Fruit fly (Drosophila melanogaster) whole organism, embryonic: ENCODE results near the gene Gmppb.

ENCODE experiments used
- Adf1 ChIP-seq: fragments of 200-800 bp; sonication (Bioruptor generic); IDR thresholded peaks from 2 replicates; pipeline ENCODE4 v1.3.6; 2022; ENCODE audit warnings: missing biosample characterization, missing genetic modification characterization
- Atf6 ChIP-seq: fragments of 200-800 bp; sonication (Bioruptor generic); IDR thresholded peaks from 2 replicates; pipeline ENCODE4 v1.3.6; 2022; ENCODE audit warnings: missing biosample characterization, missing genetic modification characterization
- Bdp1 ChIP-seq: fragments of 200-800 bp; sonication (Bioruptor generic); optimal IDR thresholded peaks from 3 replicates; lab custom pipeline; 2016; ENCODE audit warnings: missing biosample characterization, missing genetic modification characterization
- CG1024 ChIP-seq: fragments of 200-800 bp; sonication (Bioruptor generic); IDR thresholded peaks from 2 replicates; pipeline ENCODE4 v1.3.6; 2022; ENCODE audit warnings: missing biosample characterization, missing genetic modification characterization
- CG11504 ChIP-seq: fragments of 200-800 bp; sonication (Bioruptor generic); optimal IDR thresholded peaks from 3 replicates; lab custom pipeline; 2019; ENCODE audit warnings: missing biosample characterization, mild to moderate bottlenecking, missing genetic modification characterization, moderate library complexity
- CG11696 ChIP-seq: fragments of 200-800 bp; sonication (Bioruptor generic); IDR thresholded peaks from 2 replicates; pipeline ENCODE4 v1.3.6; 2022; ENCODE audit warnings: missing biosample characterization, missing genetic modification characterization
- CG12155 ChIP-seq: fragments of 200-800 bp; sonication (Bioruptor generic); optimal IDR thresholded peaks from 3 replicates; lab custom pipeline; 2016; ENCODE audit warnings: missing biosample characterization, missing genetic modification characterization
- CG12219 ChIP-seq: fragments of 200-800 bp; sonication (Bioruptor generic); optimal IDR thresholded peaks from 3 replicates; lab custom pipeline; 2018; ENCODE audit warnings: missing biosample characterization, mild to moderate bottlenecking, missing genetic modification characterization
- CG13287 ChIP-seq: fragments of 200-800 bp; sonication (Bioruptor generic); IDR thresholded peaks from 2 replicates; pipeline ENCODE4 v1.3.6; 2022; ENCODE audit warnings: missing biosample characterization, missing genetic modification characterization; ENCODE audit not compliant: partially characterized antibody
- CG13894 ChIP-seq: fragments of 200-800 bp; sonication (Bioruptor generic); optimal IDR thresholded peaks from 3 replicates; lab custom pipeline; 2018; ENCODE audit warnings: missing biosample characterization, mild to moderate bottlenecking, missing genetic modification characterization, moderate library complexity
- CG15011 ChIP-seq: fragments of 200-800 bp; sonication (Bioruptor generic); optimal IDR thresholded peaks from 3 replicates; lab custom pipeline; 2018; ENCODE audit warnings: missing biosample characterization, mild to moderate bottlenecking, missing genetic modification characterization
- CG15269 ChIP-seq: fragments of 200-800 bp; sonication (Bioruptor generic); optimal IDR thresholded peaks from 2 replicates; lab custom pipeline; 2018; ENCODE audit warnings: missing biosample characterization, mild to moderate bottlenecking, missing genetic modification characterization, moderate library complexity
- CG17385 ChIP-seq: fragments of 200-800 bp; sonication (Bioruptor generic); optimal IDR thresholded peaks from 3 replicates; lab custom pipeline; 2018; ENCODE audit warnings: missing biosample characterization, mild to moderate bottlenecking, missing genetic modification characterization
- CG17912 ChIP-seq: fragments of 200-800 bp; sonication (Bioruptor generic); optimal IDR thresholded peaks from 2 replicates; lab custom pipeline; 2018; ENCODE audit warnings: missing biosample characterization, mild to moderate bottlenecking, missing genetic modification characterization
- CG18011 ChIP-seq: fragments of 200-800 bp; sonication (Bioruptor generic); optimal IDR thresholded peaks from 2 replicates; lab custom pipeline; 2017; ENCODE audit warnings: missing biosample characterization, missing genetic modification characterization, mild to moderate bottlenecking, moderate library complexity, missing genotype
- CG32767 ChIP-seq: fragments of 200-800 bp; sonication (Bioruptor generic); IDR thresholded peaks from 2 replicates; pipeline ENCODE4 v1.3.6; 2022; ENCODE audit warnings: missing biosample characterization, missing genetic modification characterization
- CG4820 ChIP-seq: fragments of 200-800 bp; sonication (Bioruptor generic); optimal IDR thresholded peaks from 3 replicates; lab custom pipeline; 2016; ENCODE audit warnings: missing biosample characterization, missing genetic modification characterization
- CG6654 ChIP-seq: fragments of 200-800 bp; sonication (Bioruptor generic); optimal IDR thresholded peaks from 2 replicates; lab custom pipeline; 2017; ENCODE audit warnings: missing biosample characterization, mild to moderate bottlenecking, missing genetic modification characterization
- CG6791 ChIP-seq: fragments of 200-800 bp; sonication (Bioruptor generic); IDR thresholded peaks from 3 replicates; pipeline ENCODE4 v1.3.6; 2022; ENCODE audit warnings: missing biosample characterization, missing genetic modification characterization; ENCODE audit not compliant: partially characterized antibody
- CG7372 ChIP-seq: fragments of 200-800 bp; sonication (Bioruptor generic); IDR thresholded peaks from 2 replicates; pipeline ENCODE4 v1.3.6; 2022; ENCODE audit warnings: missing biosample characterization, missing genetic modification characterization
- CG7987 ChIP-seq: fragments of 200-800 bp; sonication (Bioruptor generic); optimal IDR thresholded peaks from 2 replicates; lab custom pipeline; 2018; ENCODE audit warnings: missing biosample characterization, mild to moderate bottlenecking, missing genetic modification characterization, moderate library complexity
- CG8924 ChIP-seq: fragments of 200-800 bp; optimal IDR thresholded peaks from 3 replicates; lab custom pipeline; 2019; ENCODE audit warnings: missing biosample characterization, mild to moderate bottlenecking, missing genetic modification characterization, moderate library complexity
- CG9817 ChIP-seq: fragments of 200-800 bp; sonication (Bioruptor generic); optimal IDR thresholded peaks from 2 replicates; lab custom pipeline; 2018; ENCODE audit warnings: missing biosample characterization, mild to moderate bottlenecking, missing genetic modification characterization, moderate library complexity
- CHES-1-like ChIP-seq: fragments of 200-800 bp; sonication (Bioruptor generic); optimal IDR thresholded peaks from 2 replicates; lab custom pipeline; 2016; ENCODE audit warnings: missing biosample characterization, missing genetic modification characterization
- CrebB ChIP-seq: fragments of 200-800 bp; sonication (Bioruptor generic); optimal IDR thresholded peaks from 3 replicates; lab custom pipeline; 2018; ENCODE audit warnings: missing biosample characterization, mild to moderate bottlenecking, missing genetic modification characterization
- Deaf1 ChIP-seq: fragments of 200-800 bp; optimal IDR thresholded peaks from 3 replicates; lab custom pipeline; 2019; ENCODE audit warnings: missing biosample characterization, mild to moderate bottlenecking, missing genetic modification characterization, moderate library complexity
- Dref ChIP-seq: fragments of 200-800 bp; sonication (Bioruptor generic); IDR thresholded peaks from 2 replicates; pipeline ENCODE4 v1.3.6; 2022; ENCODE audit warnings: missing biosample characterization, missing genetic modification characterization
- Meics ChIP-seq: fragments of 200-800 bp; sonication (Bioruptor generic); optimal IDR thresholded peaks from 2 replicates; lab custom pipeline; 2017; ENCODE audit warnings: missing biosample characterization, mild to moderate bottlenecking, missing genetic modification characterization
- Rfx ChIP-seq: fragments of 200-800 bp; sonication (Bioruptor generic); IDR thresholded peaks from 2 replicates; pipeline ENCODE4 v1.3.6; 2022; ENCODE audit warnings: missing biosample characterization, missing genetic modification characterization
- Side ChIP-seq: fragments of 200-800 bp; sonication (Bioruptor generic); optimal IDR thresholded peaks from 2 replicates; lab custom pipeline; 2016; ENCODE audit warnings: missing biosample characterization, missing genetic modification characterization
- cg ChIP-seq: fragments of 200-800 bp; sonication (Bioruptor generic); optimal IDR thresholded peaks from 3 replicates; lab custom pipeline; 2019; ENCODE audit warnings: missing biosample characterization, mild to moderate bottlenecking, missing genetic modification characterization, moderate library complexity
- chm ChIP-seq: fragments of 200-800 bp; sonication (Bioruptor generic); IDR thresholded peaks from 2 replicates; pipeline ENCODE4 v1.3.6; 2022; ENCODE audit warnings: missing biosample characterization, missing genetic modification characterization
- cwo ChIP-seq: fragments of 200-800 bp; sonication (Bioruptor generic); optimal IDR thresholded peaks from 3 replicates; lab custom pipeline; 2017; ENCODE audit warnings: missing biosample characterization, missing genetic modification characterization, mild to moderate bottlenecking, moderate library complexity, missing genetic modification reagents
- dpn ChIP-seq, 2 experiments: fragments of 200-800 bp; sonication (Bioruptor generic); optimal IDR thresholded peaks; 3 replicates each; lab custom pipeline; 2016; ENCODE audit warnings: missing biosample characterization in 2 of 2, missing genetic modification characterization in 2 of 2
- esg ChIP-seq: fragments of 200-800 bp; sonication (Bioruptor generic); conservative IDR thresholded peaks from 2 replicates; pipeline ENCODE4 v1.3.6; 2022; ENCODE audit warnings: missing biosample characterization, missing genetic modification characterization
- gce ChIP-seq: fragments of 200-800 bp; sonication (Bioruptor generic); IDR thresholded peaks from 3 replicates; pipeline ENCODE4 v1.3.6; 2022; ENCODE audit warnings: missing biosample characterization, missing genetic modification characterization
- grau ChIP-seq: fragments of 200-800 bp; optimal IDR thresholded peaks from 3 replicates; lab custom pipeline; 2019; ENCODE audit warnings: missing biosample characterization, mild to moderate bottlenecking, missing genetic modification characterization, moderate library complexity
- gro ChIP-seq: fragments of 200-800 bp; sonication (Bioruptor generic); optimal IDR thresholded peaks from 2 replicates; lab custom pipeline; 2016; ENCODE audit warnings: missing biosample characterization, missing genetic modification characterization
- ham ChIP-seq: fragments of 200-800 bp; sonication (Bioruptor generic); IDR thresholded peaks from 2 replicates; pipeline ENCODE4 v1.3.6; 2022; ENCODE audit warnings: missing biosample characterization, missing genetic modification characterization
- kah ChIP-seq: fragments of 200-800 bp; sonication (Bioruptor generic); optimal IDR thresholded peaks from 2 replicates; lab custom pipeline; 2018; ENCODE audit warnings: missing biosample characterization, mild to moderate bottlenecking, missing genetic modification characterization
- lbe ChIP-seq: fragments of 200-800 bp; sonication (Bioruptor generic); optimal IDR thresholded peaks from 2 replicates; lab custom pipeline; 2016; ENCODE audit warnings: missing biosample characterization, mild to moderate bottlenecking, missing genetic modification characterization
- mirr ChIP-seq: fragments of 200-800 bp; sonication (Bioruptor generic); optimal IDR thresholded peaks from 3 replicates; lab custom pipeline; 2018; ENCODE audit warnings: missing biosample characterization, mild to moderate bottlenecking, missing genetic modification characterization
- nom ChIP-seq: fragments of 200-800 bp; sonication (Bioruptor generic); optimal IDR thresholded peaks from 2 replicates; lab custom pipeline; 2017; ENCODE audit warnings: missing biosample characterization, missing genetic modification characterization, mild to moderate bottlenecking, moderate library complexity, missing genetic modification reagents
- onecut ChIP-seq: fragments of 200-800 bp; sonication (Bioruptor generic); IDR thresholded peaks from 2 replicates; pipeline ENCODE4 v1.3.6; 2022; ENCODE audit warnings: missing biosample characterization, missing genetic modification characterization
- pan ChIP-seq, 4 experiments: fragments of >200 bp in 3 of 4; fragments of 200-800 bp in 1 of 4; sonication (Bioruptor generic) in 1 of 4; optimal IDR thresholded peaks in 3 of 4; IDR thresholded peaks in 1 of 4; 2 replicates each; pipeline versions ENCODE4 v1.3.6 to Lab custom; 2017 to 2022; ENCODE audit warnings: missing biosample characterization in 2 of 4, missing genetic modification characterization in 2 of 4, mixed read lengths in 1 of 4
- peb ChIP-seq: fragments of 200-800 bp; sonication (Bioruptor generic); IDR thresholded peaks from 2 replicates; pipeline ENCODE4 v1.3.6; 2022; ENCODE audit warnings: missing biosample characterization, missing genetic modification characterization
- schlank ChIP-seq: fragments of 200-800 bp; sonication (Bioruptor generic); optimal IDR thresholded peaks from 2 replicates; lab custom pipeline; 2018; ENCODE audit warnings: missing biosample characterization, mild to moderate bottlenecking, missing genetic modification characterization
- sob ChIP-seq: fragments of 200-800 bp; sonication (Bioruptor generic); IDR thresholded peaks from 2 replicates; pipeline ENCODE4 v1.3.6; 2022; ENCODE audit warnings: missing biosample characterization, missing genetic modification characterization
- tgo ChIP-seq: fragments of 200-800 bp; sonication (Bioruptor generic); IDR thresholded peaks from 3 replicates; pipeline ENCODE4 v1.3.6; 2022; ENCODE audit warnings: missing biosample characterization, missing genetic modification characterization

The Gmppb gene

DNA sequence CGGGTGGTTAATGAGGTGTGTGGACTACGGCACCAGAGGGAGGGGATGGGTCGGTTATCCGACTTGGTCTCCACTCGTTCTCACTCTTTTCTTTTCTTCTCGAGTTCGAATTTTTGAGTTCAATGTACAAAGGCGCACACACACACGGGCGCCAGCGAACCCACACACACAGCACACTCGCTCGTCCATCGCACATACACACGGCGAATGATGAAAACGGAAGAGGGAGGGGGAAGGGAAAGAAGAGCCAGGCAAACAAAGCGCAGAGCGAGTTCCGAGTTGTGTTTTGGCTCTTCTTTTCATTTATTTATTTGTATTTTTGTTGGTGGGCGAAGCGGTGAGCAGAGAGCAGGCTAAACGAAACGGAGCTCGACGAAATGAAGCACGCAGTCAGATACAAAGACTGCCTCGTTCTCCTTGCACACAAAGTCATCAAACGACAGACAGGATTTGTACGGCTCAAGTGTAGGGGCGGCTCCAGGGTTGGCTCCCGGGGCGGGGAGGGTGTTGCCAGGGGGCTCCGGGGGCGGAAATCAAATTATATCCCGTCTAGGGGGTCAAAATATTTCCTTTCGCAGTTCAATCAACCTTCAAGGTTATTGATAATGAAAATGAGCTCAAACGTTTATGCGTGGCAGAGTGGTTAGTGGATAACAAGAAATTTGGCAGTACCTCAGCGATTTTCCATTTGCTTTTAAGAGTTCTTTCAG, 1.1 kb upstream of the Gmppb start (continued):
- TF ChIP-seq Side (GFP tag; lab: Kevin White, UChicago) (no peak), Adf1 (GFP tag; lab: Robert Waterston, UW) (peak; percentile 25; the same call in 1 of the 2 replicates), kah (no peak), lbe (peak; percentile 75), Deaf1 (tag; lab: Kevin White, UChicago) (peak; percentile 87), Dref (no peak), cg (GFP tag; lab: Kevin White, UChicago) (peak; percentile 93), pan (optimal IDR thresholded peaks at IDR 0.05; lab: Kevin White, UChicago) (no peak), pan (GFP tag; optimal IDR thresholded peaks at IDR 0.05 in 1 of 2, IDR thresholded peaks at IDR 0.05 in 1 of 2) (peak in 1 of 2 experiments; percentile 10), Atf6 (GFP tag; lab: Robert Waterston, UW) (no peak), CG7987 (GFP tag; lab: Kevin White, UChicago) (peak; percentile 31), CG13287 (GFP tag; lab: Robert Waterston, UW) (no peak; the same call in 1 of the 2 replicates), CG6654 (no peak), Rfx (0 out of 2 replicates have a peak, but pooled peaks have one; percentile 20), chm (GFP tag; lab: Robert Waterston, UW) (no peak), CG17912 (no peak), CG18011 (GFP tag; lab: Kevin White, UChicago) (no peak), onecut (GFP tag; lab: Robert Waterston, UW) (0 out of 2 replicates have a peak, but pooled peaks have one; percentile 9), CG12219 (GFP tag; lab: Kevin White, UChicago) (peak; percentile 2), CHES-1-like (no peak), CG4820 (GFP tag; lab: Kevin White, UChicago) (peak; percentile 28), tgo (GFP tag; lab: Robert Waterston, UW) (no peak), CG32767 (GFP tag; lab: Robert Waterston, UW) (0 out of 2 replicates have a peak, but pooled peaks have one; percentile 9), esg (GFP tag; lab: Robert Waterston, UW) (no peak), CG15269 (tag; lab: Kevin White, UChicago) (no peak), CrebB (peak; percentile 23), Bdp1 (GFP tag; lab: Kevin White, UChicago) (no peak), CG17385 (GFP tag; lab: Kevin White, UChicago) (peak; percentile 30), CG11504 (tag; lab: Kevin White, UChicago) (no peak), sob (GFP tag; lab: Robert Waterston, UW) (no peak), Meics (GFP tag; lab: Kevin White, UChicago) (no peak), CG13894 (tag; lab: Kevin White, UChicago) (peak; percentile 49), dpn (GFP tag; optimal IDR thresholded peaks at IDR 0.05; lab: Kevin White, UChicago) (no peak), CG12155 (peak; percentile 57), CG7372 (no peak), grau (no peak), CG8924 (tag; lab: Kevin White, UChicago) (peak; percentile 56), peb (no peak), cwo (GFP tag; lab: Kevin White, UChicago) (no peak), gro (GFP tag; lab: Kevin White, UChicago) (no peak), nom (GFP tag; lab: Kevin White, UChicago) (peak; percentile 82), CG1024 (GFP tag; lab: Robert Waterston, UW) (no peak), CG15011 (GFP tag; lab: Kevin White, UChicago) (no peak), CG11696 (GFP tag; lab: Robert Waterston, UW) (no peak), CG6791 (peak; percentile 14; the same call in 1 of the 3 replicates), CG9817 (tag; lab: Kevin White, UChicago) (no peak), gce (GFP tag; lab: Robert Waterston, UW) (peak; percentile 14; the same call in 1 of the 3 replicates), ham (GFP tag; lab: Robert Waterston, UW) (no peak), mirr (GFP tag; lab: Kevin White, UChicago) (peak; percentile 24), schlank (no peak)
